Fruit fly (Drosophila melanogaster): ENCODE data around the gene Pfdn4.

Gene Pfdn4

DNA sequence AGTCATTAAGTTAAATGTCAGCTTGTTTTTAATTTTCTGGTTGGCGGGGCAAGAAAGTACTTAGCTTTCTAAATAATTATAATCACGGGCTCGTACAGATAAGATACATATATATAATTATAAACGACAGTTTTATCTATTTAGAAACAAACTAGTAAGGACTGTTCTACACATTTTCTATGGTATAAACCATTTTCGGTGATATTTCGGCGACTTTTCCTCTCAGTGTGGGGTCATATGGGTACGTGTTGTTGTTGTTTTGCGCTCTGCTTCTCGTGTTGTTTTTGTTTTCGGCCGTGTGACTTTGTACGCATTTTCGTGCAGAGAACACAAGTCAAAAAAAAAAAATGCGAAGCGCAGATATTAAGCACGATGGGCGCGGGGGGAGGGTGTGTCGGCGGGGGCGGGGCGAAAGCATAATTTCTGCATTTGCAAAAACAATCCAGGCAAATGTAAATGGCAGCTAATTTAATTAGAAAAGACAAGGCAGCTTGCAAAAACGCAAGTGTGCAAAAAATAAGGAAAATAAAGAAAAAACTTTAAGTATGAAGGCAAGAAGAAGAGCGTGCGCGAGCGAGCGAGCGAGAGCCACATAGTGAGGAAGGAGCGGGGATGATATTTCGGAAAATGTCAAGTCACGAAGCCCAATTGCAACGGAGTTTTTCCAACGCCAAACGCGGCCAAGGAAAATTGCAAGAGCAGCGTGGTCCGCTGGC, 2.5 kb downstream of the Pfdn4 start:
- TF ChIP-seq CG16779 (tag; optimal IDR thresholded peaks at IDR 0.05) (no peak), Ets96B (tag; optimal IDR thresholded peaks at IDR 0.05) (no peak), CG4318 (GFP tag; optimal IDR thresholded peaks at IDR 0.05) (peak; percentile 36), Hr38 (GFP tag; optimal IDR thresholded peaks at IDR 0.05) (no peak), CG10669 (GFP tag; optimal IDR thresholded peaks at IDR 0.05) (peak; percentile 7), dac (GFP tag; optimal IDR thresholded peaks at IDR 0.05) (no peak), CG11762 (GFP tag; optimal IDR thresholded peaks at IDR 0.05; ENCODE audit: insufficient read depth) (no peak), salr (GFP tag; optimal IDR thresholded peaks at IDR 0.05) (peak in 1 of 2 experiments; percentile 66), CG11902 (GFP tag; optimal IDR thresholded peaks at IDR 0.05) (peak; percentile 12), spab (GFP tag; optimal IDR thresholded peaks at IDR 0.05) (peak; percentile 50), Sox102F (GFP tag; optimal IDR thresholded peaks at IDR 0.05) (peak; percentile 58), dsx (GFP tag; optimal IDR thresholded peaks at IDR 0.05; ENCODE audit: poor library complexity, severe bottlenecking) (peak; percentile 50), Eip78C (GFP tag) (peak; percentile 89), fd85E (GFP tag; optimal IDR thresholded peaks at IDR 0.05) (no peak), CG6808 (GFP tag; optimal IDR thresholded peaks at IDR 0.05) (peak; percentile 69), Blimp-1 (GFP tag; optimal IDR thresholded peaks at IDR 0.05) (no peak), CG10631 (GFP tag; optimal IDR thresholded peaks at IDR 0.05) (peak; percentile 40), Eip93F (GFP tag; optimal IDR thresholded peaks at IDR 0.05) (peak; percentile 36), CG15336 (GFP tag; IDR thresholded peaks at IDR 0.05) (peak; percentile 82), CG3919 (GFP tag; optimal IDR thresholded peaks at IDR 0.05) (peak; percentile 48), CG6854 (GFP tag; optimal IDR thresholded peaks at IDR 0.05) (no peak), CG9139 (GFP tag; optimal IDR thresholded peaks at IDR 0.05) (peak; percentile 45), net (GFP tag; optimal IDR thresholded peaks at IDR 0.05) (peak; percentile 78), ss (GFP tag; optimal IDR thresholded peaks at IDR 0.05) (peak; percentile 65 to 68), Hr4 (GFP tag; optimal IDR thresholded peaks at IDR 0.05) (peak; percentile 62), CG11294 (GFP tag; IDR thresholded peaks at IDR 0.05) (0 out of 2 replicates have a peak, but pooled peaks have one; percentile 7), OdsH (GFP tag; optimal IDR thresholded peaks at IDR 0.05) (peak; percentile 77), CG7368 (GFP tag; optimal IDR thresholded peaks at IDR 0.05) (no peak), pdm3 (GFP tag; optimal IDR thresholded peaks at IDR 0.05) (peak; percentile 68), esn (GFP tag; optimal IDR thresholded peaks at IDR 0.05) (peak; percentile 75), CG31627 (GFP tag; optimal IDR thresholded peaks at IDR 0.05) (peak; percentile 58), cyc (GFP tag; optimal IDR thresholded peaks at IDR 0.05) (peak; percentile 28), lz (GFP tag; optimal IDR thresholded peaks at IDR 0.05) (peak; percentile 52), fkh (GFP tag; optimal IDR thresholded peaks at IDR 0.05) (no peak), CG34406 (GFP tag; optimal IDR thresholded peaks at IDR 0.05) (peak; percentile 80), CG8632 (GFP tag; optimal IDR thresholded peaks at IDR 0.05) (peak; percentile 53), Smox (GFP tag; optimal IDR thresholded peaks at IDR 0.05) (no peak), fd59A (GFP tag; optimal IDR thresholded peaks at IDR 0.05) (no peak), eg (GFP tag; IDR thresholded peaks at IDR 0.05) (peak; percentile 48; the same call in 2 of the 3 replicates), CG6276 (GFP tag; optimal IDR thresholded peaks at IDR 0.05) (peak; percentile 24), CG6792 (GFP tag; optimal IDR thresholded peaks at IDR 0.05) (peak; percentile 41), CG3032 (tag; optimal IDR thresholded peaks at IDR 0.05) (peak; percentile 10), svp (GFP tag) (peak; percentile 95), CG8319 (GFP tag; optimal IDR thresholded peaks at IDR 0.05) (no peak), Eip75B (GFP tag; optimal IDR thresholded peaks at IDR 0.05) (peak; percentile 18), CG32006 (GFP tag; optimal IDR thresholded peaks at IDR 0.05) (peak; percentile 73), vri (GFP tag; optimal IDR thresholded peaks at IDR 0.05) (peak; percentile 15), Gug (GFP tag; IDR thresholded peaks at IDR 0.05) (0 out of 2 replicates have a peak, but pooled peaks have one; percentile 8), Sox15 (GFP tag; optimal IDR thresholded peaks at IDR 0.05) (peak; percentile 34), Ets21C (GFP tag; optimal IDR thresholded peaks at IDR 0.05) (no peak)
